Worm (Caenorhabditis elegans) whole organism, mixed stage, embryonic: ENCODE results near the gene C24B5.4.

ENCODE experiments used
- blmp-1 ChIP-seq: fragments of 150-350 bp; optimal IDR thresholded peaks from 2 replicates; lab custom pipeline; 2014; ENCODE audit warnings: missing biosample characterization, missing genetic modification characterization
- ceh-83 ChIP-seq: fragments of 200-800 bp; sonication (Bioruptor generic); optimal IDR thresholded peaks from 2 replicates; lab custom pipeline; 2018; ENCODE audit warnings: mild to moderate bottlenecking, missing genetic modification characterization, missing compliant biosample characterization
- ces-1 ChIP-seq: fragments of 150-350 bp; optimal IDR thresholded peaks from 2 replicates; lab custom pipeline; 2014; ENCODE audit warnings: missing biosample characterization, missing genetic modification reagents, missing genetic modification characterization
- nhr-12 ChIP-seq: fragments of 150-350 bp; optimal IDR thresholded peaks from 2 replicates; lab custom pipeline; 2014; ENCODE audit warnings: missing biosample characterization, missing genetic modification characterization
- nhr-76 ChIP-seq: sonication (generic microtip); optimal IDR thresholded peaks from 2 replicates; lab custom pipeline; 2017; ENCODE audit warnings: missing biosample characterization, missing genetic modification characterization

DNA sequence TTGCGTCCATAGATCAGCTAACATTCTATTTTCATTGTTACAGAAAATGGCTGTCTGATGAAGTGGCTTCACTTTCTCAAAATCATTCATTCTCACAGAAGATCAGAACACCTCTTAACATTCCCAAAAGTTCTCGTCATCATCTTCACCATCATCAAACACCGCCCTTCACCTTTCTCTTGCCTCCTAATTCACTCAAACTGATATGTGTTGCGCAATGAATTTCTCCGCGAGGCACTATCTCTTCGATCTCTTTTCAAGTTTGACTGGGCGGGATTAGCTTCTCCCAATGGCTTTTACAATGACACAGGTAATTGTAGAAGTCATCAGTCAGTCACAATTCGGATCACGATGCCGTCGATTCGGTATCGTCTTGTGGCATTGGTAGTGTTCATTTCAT is 24.4 kb upstream of the C24B5.4 start, which contains the start of gene grd-6:
- TF ChIP-seq blmp-1 (tag; lab: Kevin White, UChicago) (no peak), nhr-12 (no peak), nhr-76 (tag; lab: Kevin White, UChicago) (no peak), ceh-83 (GFP tag; lab: Kevin White, UChicago) (no peak), ces-1 (GFP tag; lab: Kevin White, UChicago) (no peak)
